Worm (Caenorhabditis elegans): ENCODE results near the gene miga-1.

- TF ChIP-seq lin-13 (GFP tag; optimal IDR thresholded peaks at IDR 0.05) (no peak), elt-3 (tag; optimal IDR thresholded peaks at IDR 0.05) (no peak), unc-30 (tag; optimal IDR thresholded peaks at IDR 0.05) (no peak), rnt-1 (tag; optimal IDR thresholded peaks at IDR 0.05) (no peak), swsn-7 (tag; optimal IDR thresholded peaks at IDR 0.05) (no peak), unc-130 (tag; optimal IDR thresholded peaks at IDR 0.05) (no peak), lin-39 (tag; optimal IDR thresholded peaks at IDR 0.05) (no peak), ama-1 (optimal IDR thresholded peaks at IDR 0.05) (no peak), ceh-90 (tag; optimal IDR thresholded peaks at IDR 0.05) (no peak), ceh-63 (GFP tag; optimal IDR thresholded peaks at IDR 0.05) (no peak), snpc-4 (tag; optimal IDR thresholded peaks at IDR 0.05) (no peak), aly-2 (tag; optimal IDR thresholded peaks at IDR 0.05) (no peak), pqm-1 (tag; optimal IDR thresholded peaks at IDR 0.05) (no peak), Y116A8C.19 (tag; optimal IDR thresholded peaks at IDR 0.05; ENCODE audit: borderline replicate concordance) (no peak)
Measured at ce11 chrV:12365104-12365503, 35.6 kb downstream of the miga-1 start, which contains the start of gene fipr-2.

Data from whole organism, L1 larva.